Fruit fly (Drosophila melanogaster) whole organism, prepupa: ENCODE measurements around the gene Os-C.
A peak's percentile ranks its signal among the peaks of the same experiment; 100 is the strongest.

Source experiments
- Blimp-1 ChIP-seq: fragments of 200-800 bp; sonication (Bioruptor generic); optimal IDR thresholded peaks from 3 replicates; lab custom pipeline; 2017; ENCODE audit warnings: missing biosample characterization, missing genetic modification characterization, mild to moderate bottlenecking, moderate library complexity, missing genetic modification reagents
- CG10669 ChIP-seq: fragments of 200-800 bp; sonication (Bioruptor generic); optimal IDR thresholded peaks from 3 replicates; lab custom pipeline; 2018; ENCODE audit warnings: missing biosample characterization, mild to moderate bottlenecking, missing genetic modification characterization, moderate library complexity
- CG11294 ChIP-seq: fragments of 200-800 bp; sonication (Bioruptor generic); IDR thresholded peaks from 2 replicates; pipeline ENCODE4 v1.3.6; 2022; ENCODE audit warnings: missing biosample characterization, missing genetic modification characterization
- CG11902 ChIP-seq: fragments of 200-800 bp; sonication (Bioruptor generic); optimal IDR thresholded peaks from 3 replicates; lab custom pipeline; 2016; ENCODE audit warnings: missing biosample characterization, missing genetic modification characterization
- CG1621 ChIP-seq: fragments of 200-800 bp; sonication (Bioruptor generic); optimal IDR thresholded peaks from 3 replicates; lab custom pipeline; 2018; ENCODE audit warnings: missing biosample characterization, mild to moderate bottlenecking, missing genetic modification characterization
- CG16779 ChIP-seq: fragments of 200-800 bp; sonication (Bioruptor generic); optimal IDR thresholded peaks from 3 replicates; lab custom pipeline; 2017; ENCODE audit warnings: missing biosample characterization, mild to moderate bottlenecking, missing genetic modification characterization
- CG3032 ChIP-seq: fragments of 200-800 bp; optimal IDR thresholded peaks from 2 replicates; lab custom pipeline; 2019; ENCODE audit warnings: missing biosample characterization, mild to moderate bottlenecking, missing genetic modification characterization, moderate library complexity
- CG32006 ChIP-seq: fragments of 200-800 bp; sonication (Bioruptor generic); optimal IDR thresholded peaks from 3 replicates; lab custom pipeline; 2017; ENCODE audit warnings: missing biosample characterization, mild to moderate bottlenecking, missing genetic modification characterization
- CG34406 ChIP-seq: fragments of 200-800 bp; sonication (Bioruptor generic); optimal IDR thresholded peaks from 3 replicates; lab custom pipeline; 2016; ENCODE audit warnings: missing biosample characterization, missing genetic modification characterization
- CG3919 ChIP-seq: fragments of 200-800 bp; sonication (Bioruptor generic); optimal IDR thresholded peaks from 3 replicates; lab custom pipeline; 2016; ENCODE audit warnings: missing biosample characterization, missing genetic modification characterization
- CG4318 ChIP-seq: fragments of 200-800 bp; sonication (Bioruptor generic); optimal IDR thresholded peaks from 3 replicates; lab custom pipeline; 2017; ENCODE audit warnings: missing biosample characterization, mild to moderate bottlenecking, missing genetic modification characterization
- CG6276 ChIP-seq: fragments of 200-800 bp; sonication (Bioruptor generic); optimal IDR thresholded peaks from 2 replicates; lab custom pipeline; 2017; ENCODE audit warnings: missing biosample characterization, mild to moderate bottlenecking, missing genetic modification characterization
- CG6808 ChIP-seq: fragments of 200-800 bp; sonication (Bioruptor generic); optimal IDR thresholded peaks from 3 replicates; lab custom pipeline; 2017; ENCODE audit warnings: missing biosample characterization, missing genetic modification characterization, mild to moderate bottlenecking, moderate library complexity, missing genetic modification reagents
- CG6854 ChIP-seq: fragments of 200-800 bp; sonication (Bioruptor generic); optimal IDR thresholded peaks from 2 replicates; lab custom pipeline; 2017; ENCODE audit warnings: missing biosample characterization, mild to moderate bottlenecking, missing genetic modification characterization
- CG7368 ChIP-seq: fragments of 200-800 bp; sonication (Bioruptor generic); optimal IDR thresholded peaks from 3 replicates; lab custom pipeline; 2016; ENCODE audit warnings: missing biosample characterization, missing genetic modification characterization
- CG8119 ChIP-seq: fragments of 200-800 bp; sonication (Bioruptor generic); IDR thresholded peaks from 3 replicates; pipeline ENCODE4 v1.3.6; 2022; ENCODE audit warnings: missing biosample characterization, missing genetic modification characterization
- CG8319 ChIP-seq: fragments of 200-800 bp; sonication (Bioruptor generic); optimal IDR thresholded peaks from 3 replicates; lab custom pipeline; 2016; ENCODE audit warnings: missing biosample characterization, missing genetic modification characterization
- CG8632 ChIP-seq: fragments of 200-800 bp; sonication (Bioruptor generic); optimal IDR thresholded peaks from 3 replicates; lab custom pipeline; 2016; ENCODE audit warnings: missing biosample characterization, missing genetic modification characterization
- CG9139 ChIP-seq: fragments of 200-800 bp; sonication (Bioruptor generic); optimal IDR thresholded peaks from 3 replicates; lab custom pipeline; 2017; ENCODE audit warnings: missing biosample characterization, mild to moderate bottlenecking, missing genetic modification characterization
- Eip75B ChIP-seq: fragments of 200-800 bp; sonication (Bioruptor generic); optimal IDR thresholded peaks from 3 replicates; lab custom pipeline; 2016; ENCODE audit warnings: missing biosample characterization, missing genetic modification characterization
- Eip78C ChIP-seq: fragments of 200-800 bp; sonication (Bioruptor generic); peaks from one replicate; lab custom pipeline; 2016; ENCODE audit warnings: missing biosample characterization, missing genetic modification characterization
- Eip93F ChIP-seq: fragments of 200-800 bp; sonication (Bioruptor generic); optimal IDR thresholded peaks from 2 replicates; lab custom pipeline; 2016; ENCODE audit warnings: missing biosample characterization, mild to moderate bottlenecking, missing genetic modification characterization
- Ets21C ChIP-seq: fragments of 200-800 bp; sonication (Bioruptor generic); optimal IDR thresholded peaks from 3 replicates; lab custom pipeline; 2016; ENCODE audit warnings: missing biosample characterization, missing genetic modification characterization
- Ets96B ChIP-seq: fragments of 200-800 bp; optimal IDR thresholded peaks from 2 replicates; lab custom pipeline; 2019; ENCODE audit warnings: missing biosample characterization, mild to moderate bottlenecking, missing genetic modification characterization, moderate library complexity
- Gug ChIP-seq: fragments of 200-800 bp; sonication (Bioruptor generic); IDR thresholded peaks from 2 replicates; pipeline ENCODE4 v1.3.6; 2022; ENCODE audit warnings: missing biosample characterization, missing genetic modification characterization
- Hr38 ChIP-seq: sonication (Bioruptor generic); optimal IDR thresholded peaks from 2 replicates; lab custom pipeline; 2016; ENCODE audit warnings: missing biosample characterization, missing genetic modification characterization
- Hr39 ChIP-seq: fragments of 200-800 bp; sonication (Bioruptor generic); optimal IDR thresholded peaks from 2 replicates; lab custom pipeline; 2016; ENCODE audit warnings: missing biosample characterization, missing genetic modification characterization
- Lpt ChIP-seq: fragments of 200-800 bp; sonication (Bioruptor generic); optimal IDR thresholded peaks from 3 replicates; lab custom pipeline; 2016; ENCODE audit warnings: missing biosample characterization, missing genetic modification characterization
- Met ChIP-seq: fragments of 200-800 bp; sonication (Bioruptor generic); optimal IDR thresholded peaks from 3 replicates; lab custom pipeline; 2016; ENCODE audit warnings: missing biosample characterization, missing genetic modification characterization
- OdsH ChIP-seq: fragments of 200-800 bp; sonication (Bioruptor generic); optimal IDR thresholded peaks from 3 replicates; lab custom pipeline; 2016; ENCODE audit warnings: missing biosample characterization, missing genetic modification characterization
- Smox ChIP-seq: fragments of 200-800 bp; sonication (Bioruptor generic); optimal IDR thresholded peaks from 3 replicates; lab custom pipeline; 2016; ENCODE audit warnings: missing biosample characterization, missing genetic modification characterization
- Sox15 ChIP-seq: fragments of 200-800 bp; sonication (Bioruptor generic); optimal IDR thresholded peaks from 3 replicates; lab custom pipeline; 2016; ENCODE audit warnings: missing biosample characterization, missing genetic modification characterization
- achi ChIP-seq: fragments of 200-800 bp; sonication (Bioruptor generic); optimal IDR thresholded peaks from 3 replicates; lab custom pipeline; 2016; ENCODE audit warnings: missing biosample characterization, missing genetic modification characterization
- acj6 ChIP-seq: fragments of 200-800 bp; sonication (Bioruptor generic); optimal IDR thresholded peaks from 3 replicates; lab custom pipeline; 2016; ENCODE audit warnings: missing biosample characterization, missing genetic modification characterization
- cyc ChIP-seq: fragments of 200-800 bp; sonication (Bioruptor generic); optimal IDR thresholded peaks from 3 replicates; lab custom pipeline; 2016; ENCODE audit warnings: missing biosample characterization, missing genetic modification characterization
- dac ChIP-seq: fragments of 200-800 bp; sonication (Bioruptor generic); optimal IDR thresholded peaks from 2 replicates; lab custom pipeline; 2017; ENCODE audit warnings: missing biosample characterization, mild to moderate bottlenecking, missing genetic modification characterization
- dsx ChIP-seq: fragments of 200-800 bp; optimal IDR thresholded peaks from 3 replicates; lab custom pipeline; 2019; ENCODE audit warnings: missing biosample characterization, mild to moderate bottlenecking, missing genetic modification characterization, moderate library complexity; ENCODE audit not compliant: poor library complexity, severe bottlenecking
- esn ChIP-seq: fragments of 200-800 bp; sonication (Bioruptor generic); optimal IDR thresholded peaks from 2 replicates; lab custom pipeline; 2016; ENCODE audit warnings: missing biosample characterization, mild to moderate bottlenecking, missing genetic modification characterization, moderate library complexity
- fkh ChIP-seq: fragments of 200-800 bp; sonication (Bioruptor generic); optimal IDR thresholded peaks from 3 replicates; lab custom pipeline; 2017; ENCODE audit warnings: missing biosample characterization, mild to moderate bottlenecking, missing genetic modification characterization, moderate library complexity
- pdm3 ChIP-seq: fragments of 200-800 bp; sonication (Bioruptor generic); optimal IDR thresholded peaks from 3 replicates; lab custom pipeline; 2016; ENCODE audit warnings: missing biosample characterization, missing genetic modification characterization
- salr ChIP-seq, 2 experiments: fragments of 200-800 bp; sonication (Bioruptor generic); optimal IDR thresholded peaks; 3 replicates each; lab custom pipeline; 2016 to 2018; ENCODE audit warnings: missing biosample characterization in 2 of 2, missing genetic modification characterization in 2 of 2, mild to moderate bottlenecking in 1 of 2
- spab ChIP-seq: fragments of 200-800 bp; sonication (Bioruptor generic); optimal IDR thresholded peaks from 2 replicates; lab custom pipeline; 2017; ENCODE audit warnings: missing biosample characterization, mild to moderate bottlenecking, missing genetic modification characterization, missing genetic modification reagents
- ss ChIP-seq, 2 experiments: fragments of 200-800 bp; sonication (Bioruptor generic); optimal IDR thresholded peaks; 2 replicates in 1 of 2; 3 replicates in 1 of 2; lab custom pipeline; 2017 to 2018; ENCODE audit warnings: mild to moderate bottlenecking in 2 of 2, missing biosample characterization in 2 of 2, missing genetic modification characterization in 2 of 2, moderate library complexity in 1 of 2
- svp ChIP-seq: fragments of 200-800 bp; sonication (Bioruptor generic); peaks from one replicate; lab custom pipeline; 2016; ENCODE audit warnings: missing biosample characterization, missing genetic modification characterization
- topi ChIP-seq: fragments of 200-800 bp; sonication (Bioruptor generic); optimal IDR thresholded peaks from 3 replicates; lab custom pipeline; 2016; ENCODE audit warnings: missing biosample characterization, missing genetic modification characterization

Gene Os-C

dm6 chr3R:7957008-7957407 is 21.8 kb upstream of the Os-C start:
- TF ChIP-seq dsx (GFP tag; lab: Kevin White, UChicago) (peak; percentile 100), Lpt (GFP tag; lab: Kevin White, UChicago) (peak; percentile 1), CG34406 (no peak), Eip78C (GFP tag; lab: Kevin White, UChicago) (peak; percentile 25)

DNA sequence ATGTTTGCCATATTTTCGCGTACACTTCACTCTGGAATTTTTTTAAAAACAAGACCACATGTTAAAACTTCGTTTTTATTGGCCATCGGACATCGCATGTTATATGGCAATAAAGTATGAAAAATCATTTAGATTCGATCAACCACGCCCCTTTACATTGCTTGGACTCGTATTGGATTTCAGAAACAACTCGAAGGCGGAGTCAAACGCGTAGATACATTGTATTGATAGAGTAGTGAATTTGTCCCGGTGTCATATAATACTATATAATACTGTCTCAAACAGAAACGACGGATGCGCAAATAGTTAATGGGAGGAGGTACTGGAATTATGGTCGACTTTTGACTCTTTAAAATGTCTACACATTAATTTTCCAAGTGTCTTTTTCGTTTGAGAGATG is 17.4 kb upstream of the Os-C start:
- TF ChIP-seq dsx (GFP tag; lab: Kevin White, UChicago) (peak; percentile 84), Hr39 (GFP tag; lab: Kevin White, UChicago) (no peak)
- TF ChIP-seq, all 60 proteins: peak for 1

- TF ChIP-seq CG6854 (no peak), esn (GFP tag; lab: Kevin White, UChicago) (peak; percentile 77), pdm3 (GFP tag; lab: Kevin White, UChicago) (peak; percentile 65), CG32006 (GFP tag; lab: Kevin White, UChicago) (peak; percentile 92), cyc (GFP tag; lab: Kevin White, UChicago) (peak; percentile 49), CG3032 (tag; lab: Kevin White, UChicago) (peak; percentile 64), svp (GFP tag; lab: Kevin White, UChicago) (peak; percentile 79), CG8319 (GFP tag; lab: Kevin White, UChicago) (peak; percentile 29), fkh (GFP tag; lab: Kevin White, UChicago) (no peak), Ets96B (peak; percentile 71), Eip93F (GFP tag; lab: Kevin White, UChicago) (no peak), Eip78C (GFP tag; lab: Kevin White, UChicago) (peak; percentile 91), CG16779 (tag; lab: Kevin White, UChicago) (peak; percentile 9), Lpt (GFP tag; lab: Kevin White, UChicago) (peak; percentile 41), acj6 (GFP tag; lab: Kevin White, UChicago) (peak; percentile 70), Blimp-1 (GFP tag; lab: Kevin White, UChicago) (peak; percentile 54), CG6808 (peak; percentile 79), Gug (GFP tag; lab: Robert Waterston, UW) (no peak), CG8119 (GFP tag; lab: Robert Waterston, UW) (peak; percentile 48; the same call in 2 of the 3 replicates), CG11902 (GFP tag; lab: Kevin White, UChicago) (peak; percentile 38), Hr39 (GFP tag; lab: Kevin White, UChicago) (peak; percentile 51), Eip75B (peak; percentile 55), salr (GFP tag; optimal IDR thresholded peaks at IDR 0.05; lab: Kevin White, UChicago) (peak in 1 of 2 experiments; percentile 90), CG34406 (peak; percentile 66), Hr38 (GFP tag; lab: Kevin White, UChicago) (no peak), CG4318 (peak; percentile 85), Ets21C (GFP tag; lab: Kevin White, UChicago) (peak; percentile 56), topi (peak; percentile 57), Smox (GFP tag; lab: Kevin White, UChicago) (peak; percentile 52), dac (GFP tag; lab: Kevin White, UChicago) (peak; percentile 61), CG11294 (GFP tag; lab: Robert Waterston, UW) (0 out of 2 replicates have a peak, but pooled peaks have one; percentile 7), achi (GFP tag; lab: Kevin White, UChicago) (peak; percentile 78), spab (peak; percentile 81), CG1621 (no peak), CG7368 (peak; percentile 30), CG3919 (GFP tag; lab: Kevin White, UChicago) (peak; percentile 61), Sox15 (GFP tag; lab: Kevin White, UChicago) (peak; percentile 67), CG9139 (GFP tag; lab: Kevin White, UChicago) (peak; percentile 40), OdsH (GFP tag; lab: Kevin White, UChicago) (peak; percentile 81), ss (GFP tag; optimal IDR thresholded peaks at IDR 0.05; lab: Kevin White, UChicago) (peak; percentile 21 to 68), dsx (GFP tag; lab: Kevin White, UChicago) (peak; percentile 81), CG8632 (GFP tag; lab: Kevin White, UChicago) (peak; percentile 46), CG6276 (peak; percentile 83), CG10669 (peak; percentile 46), Met (GFP tag; lab: Kevin White, UChicago) (peak; percentile 61)
Observed at dm6 chr3R:7962778-7963494, 15.8 kb upstream of the Os-C start.
